Worm (Caenorhabditis elegans): ENCODE measurements around the gene gpa-1.

gpa-1 gene

DNA sequence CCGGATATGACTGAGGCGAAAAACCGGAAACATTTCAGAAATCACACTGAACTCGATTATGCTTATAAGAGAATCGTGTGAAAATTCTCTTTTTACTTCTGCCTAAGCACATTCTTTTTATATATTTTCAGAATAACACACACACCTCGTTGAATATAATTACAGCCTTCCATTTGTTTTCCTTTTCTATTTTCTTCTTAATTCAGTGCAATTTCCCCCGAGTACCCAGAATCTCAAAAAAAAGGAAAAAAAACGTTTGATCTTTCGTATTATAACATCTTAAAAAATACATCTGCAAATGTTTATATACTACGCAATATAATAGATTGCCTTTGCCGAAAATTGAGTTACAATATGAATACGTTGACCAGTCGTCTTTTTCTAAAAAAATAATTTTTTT lies 45.7 kb downstream of the gpa-1 start:
- TF ChIP-seq B0310.2 (tag; optimal IDR thresholded peaks at IDR 0.05) = no peak
- no peak for TF ChIP-seq pes-1 (GFP tag; IDR thresholded peaks at IDR 0.05)
- no peak for TF ChIP-seq hnd-1 (tag; optimal IDR thresholded peaks at IDR 0.05)
- no peak for TF ChIP-seq scrt-1 (GFP tag; IDR thresholded peaks at IDR 0.05)
- no peak for TF ChIP-seq sea-1 (GFP tag; conservative IDR thresholded peaks at IDR 0.05)
- TF ChIP-seq tbx-11 (GFP tag; IDR thresholded peaks at IDR 0.05) = no peak
- TF ChIP-seq tra-4 (tag; optimal IDR thresholded peaks at IDR 0.05) = no peak
- TF ChIP-seq flt-1 (GFP tag; IDR thresholded peaks at IDR 0.05) = no peak
- no peak for TF ChIP-seq hmbx-1 (tag; optimal IDR thresholded peaks at IDR 0.05)
- TF ChIP-seq ceh-36 (tag; optimal IDR thresholded peaks at IDR 0.05) = no peak

DNA sequence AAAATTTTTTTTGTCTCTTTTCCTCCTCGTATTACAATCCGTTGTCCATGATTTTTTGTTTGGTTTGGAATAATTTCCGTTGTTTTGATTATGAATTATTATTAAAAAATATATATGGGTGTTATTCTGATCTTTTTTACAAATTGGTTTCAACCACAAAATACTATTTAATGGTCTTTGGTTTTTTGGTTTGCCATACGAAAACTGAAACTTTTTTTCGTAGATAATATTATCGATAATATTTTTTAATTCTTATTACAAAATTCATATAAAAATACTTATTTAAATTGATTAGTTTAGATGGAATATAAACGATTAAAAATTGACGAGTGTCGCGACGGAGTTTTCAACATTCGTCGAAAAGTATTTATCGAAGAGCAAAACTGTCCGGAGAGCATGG lies 50.3 kb downstream of the gpa-1 start, which contains the start of gene jmjd-5:
Gene jmjd-5, plus strand, starts transcription at position 301 of the 400 bp plus-strand sequence.
- TF ChIP-seq hmg-4 (GFP tag; optimal IDR thresholded peaks at IDR 0.05) (no peak), scrt-1 (GFP tag; IDR thresholded peaks at IDR 0.05) (no peak), pes-1 (GFP tag; IDR thresholded peaks at IDR 0.05) (no peak), tbx-11 (GFP tag; IDR thresholded peaks at IDR 0.05) (no peak), F13C5.2 (tag; optimal IDR thresholded peaks at IDR 0.05) (no peak), hnd-1 (tag; optimal IDR thresholded peaks at IDR 0.05) (no peak)

DNA sequence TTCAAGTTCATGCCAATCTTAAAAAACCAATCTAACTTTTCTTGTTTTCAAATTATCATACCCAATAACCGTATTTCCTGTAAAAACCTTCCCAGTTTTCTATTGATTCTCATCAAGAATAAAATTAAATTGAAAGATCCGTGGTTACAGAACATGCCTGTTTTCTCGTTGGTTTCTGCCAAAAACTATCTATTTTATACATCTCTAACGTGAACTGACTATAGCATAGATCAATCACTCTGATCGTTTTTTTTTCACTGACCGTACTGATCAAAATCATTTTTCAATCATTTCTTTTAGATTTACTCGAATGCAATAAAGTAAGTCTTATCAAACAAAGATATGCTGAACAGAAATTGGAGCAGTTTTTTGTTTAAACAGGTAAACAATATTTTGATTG lies 52.6 kb downstream of the gpa-1 start, which contains the start of gene C06H2.2:
Gene C06H2.2, plus strand, starts transcription at position 301 of the 400 bp plus-strand sequence.
- no peak for TF ChIP-seq tbx-11 (GFP tag; IDR thresholded peaks at IDR 0.05)
- no peak for TF ChIP-seq ama-1 (optimal IDR thresholded peaks at IDR 0.05)
- TF ChIP-seq B0310.2 (tag; optimal IDR thresholded peaks at IDR 0.05) = no peak
- TF ChIP-seq tra-4 (tag; optimal IDR thresholded peaks at IDR 0.05) = no peak
- TF ChIP-seq ets-7 (tag; optimal IDR thresholded peaks at IDR 0.05) = no peak
- TF ChIP-seq hmg-4 (GFP tag; optimal IDR thresholded peaks at IDR 0.05) = no peak
- no peak for TF ChIP-seq ceh-13 (GFP tag; optimal IDR thresholded peaks at IDR 0.05)
- TF ChIP-seq F13C5.2 (tag; optimal IDR thresholded peaks at IDR 0.05) = no peak
- no peak for TF ChIP-seq pes-1 (GFP tag; IDR thresholded peaks at IDR 0.05)
- no peak for TF ChIP-seq aly-1 (tag; optimal IDR thresholded peaks at IDR 0.05)
- TF ChIP-seq hmbx-1 (tag; optimal IDR thresholded peaks at IDR 0.05) = no peak
- TF ChIP-seq tbx-37 (GFP tag; conservative IDR thresholded peaks at IDR 0.05) = no peak
- no peak for TF ChIP-seq ceh-36 (tag; optimal IDR thresholded peaks at IDR 0.05)
- no peak for TF ChIP-seq scrt-1 (GFP tag; IDR thresholded peaks at IDR 0.05)
- TF ChIP-seq hnd-1 (tag; optimal IDR thresholded peaks at IDR 0.05) = no peak
- no peak for TF ChIP-seq flt-1 (GFP tag; IDR thresholded peaks at IDR 0.05)
- TF ChIP-seq sea-1 (GFP tag; conservative IDR thresholded peaks at IDR 0.05) = no peak

All from whole organism, early embryonic.